Worm (Caenorhabditis elegans) whole organism, young adult: Measurements from ENCODE around the gene C25F6.6.

Experiments
- B0336.3 ChIP-seq: fragments of 200-800 bp; sonication (Bioruptor generic); IDR thresholded peaks from 2 replicates; pipeline ENCODE4 v1.3.6; 2022; ENCODE audit warnings: missing genetic modification characterization, missing compliant biosample characterization
- F10E7.11 ChIP-seq: sonication (generic microtip); optimal IDR thresholded peaks from 2 replicates; lab custom pipeline; 2017; ENCODE audit warnings: mild to moderate bottlenecking, missing genetic modification characterization, moderate library complexity, missing compliant biosample characterization
- ama-1 ChIP-seq, 3 experiments: fragments of 150-350 bp in 1 of 3; sonication (generic microtip) in 2 of 3; optimal IDR thresholded peaks; 2 replicates each; lab custom pipeline; 2014 to 2018; ENCODE audit warnings: missing biosample characterization in 2 of 3, missing genetic modification characterization in 2 of 3, missing genetic modification reagents in 2 of 3
- die-1 ChIP-seq: sonication (generic microtip); optimal IDR thresholded peaks from 2 replicates; lab custom pipeline; 2016; ENCODE audit warnings: missing genotype, mild to moderate bottlenecking, missing genetic modification characterization, missing compliant biosample characterization
- dpff-1 ChIP-seq: sonication (generic microtip); optimal IDR thresholded peaks from 2 replicates; lab custom pipeline; 2017; ENCODE audit warnings: mild to moderate bottlenecking, missing genetic modification characterization, missing compliant biosample characterization
- efl-1 ChIP-seq: fragments of 150-350 bp; optimal IDR thresholded peaks from 2 replicates; lab custom pipeline; 2014; ENCODE audit warnings: missing biosample characterization, missing genetic modification reagents, missing genetic modification characterization
- lsy-27 ChIP-seq: sonication (generic microtip); optimal IDR thresholded peaks from 2 replicates; lab custom pipeline; 2017; ENCODE audit warnings: missing genetic modification characterization, mild to moderate bottlenecking, missing compliant biosample characterization, antibody characterized with exemption, missing genotype, borderline replicate concordance; ENCODE audit not compliant: insufficient read depth
- mel-28 ChIP-seq: sonication (generic microtip); optimal IDR thresholded peaks from 2 replicates; lab custom pipeline; 2016; ENCODE audit warnings: borderline replicate concordance, mild to moderate bottlenecking, missing genetic modification characterization, missing compliant biosample characterization
- rec-8 ChIP-seq, 2 experiments: sonication (generic microtip); optimal IDR thresholded peaks; 2 replicates each; lab custom pipeline; 2016; ENCODE audit warnings: mild to moderate bottlenecking in 2 of 2, missing genetic modification characterization in 2 of 2, missing genetic modification reagents in 2 of 2, missing genotype in 2 of 2, missing biosample characterization in 1 of 2, missing compliant biosample characterization in 1 of 2, moderate library complexity in 1 of 2
- rpc-1 ChIP-seq, 2 experiments: fragments of 150-350 bp in 1 of 2; sonication (generic microtip) in 1 of 2; optimal IDR thresholded peaks; 2 replicates each; lab custom pipeline; 2014 to 2018; ENCODE audit warnings: missing biosample characterization in 1 of 2, missing genetic modification characterization in 1 of 2, missing genetic modification reagents in 1 of 2, missing genotype in 1 of 2
- sea-2 ChIP-seq: fragments of 200-800 bp; sonication (Bioruptor generic); IDR thresholded peaks from 2 replicates; pipeline ENCODE4 v1.3.6; 2022; ENCODE audit warnings: missing genetic modification characterization, missing compliant biosample characterization
- tlf-1 ChIP-seq: fragments of 200-800 bp; sonication (Bioruptor generic); optimal IDR thresholded peaks from 2 replicates; lab custom pipeline; 2018; ENCODE audit warnings: mild to moderate bottlenecking, missing genetic modification characterization, missing compliant biosample characterization
- xnd-1 ChIP-seq: sonication (generic microtip); optimal IDR thresholded peaks from 2 replicates; lab custom pipeline; 2016; ENCODE audit warnings: missing genotype, missing genetic modification reagents, missing genetic modification characterization, missing compliant biosample characterization

ce11 chrX:5413510-5413909 lies 37.1 kb downstream of the C25F6.6 start, which contains the start of gene pks-1:
- TF ChIP-seq die-1 (no peak), F10E7.11 (tag; lab: Kevin White, UChicago) (no peak), dpff-1 (tag; lab: Kevin White, UChicago) (no peak), ama-1 (optimal IDR thresholded peaks at IDR 0.05; lab: Kevin White, UChicago) (no peak), ama-1 (GFP tag; optimal IDR thresholded peaks at IDR 0.05; lab: Kevin White, UChicago) (no peak), lsy-27 (tag; lab: Kevin White, UChicago) (no peak), B0336.3 (no peak), efl-1 (GFP tag; lab: Kevin White, UChicago) (no peak), mel-28 (no peak), sea-2 (GFP tag; lab: Robert Waterston, UW) (no peak), rpc-1 (optimal IDR thresholded peaks at IDR 0.05; lab: Kevin White, UChicago) (no peak), rpc-1 (tag; optimal IDR thresholded peaks at IDR 0.05; lab: Kevin White, UChicago) (no peak), rec-8 (tag; optimal IDR thresholded peaks at IDR 0.05; lab: Kevin White, UChicago) (no peak), tlf-1 (GFP tag; lab: Kevin White, UChicago) (no peak), xnd-1 (tag; lab: Kevin White, UChicago) (no peak)
